Fruit fly (Drosophila melanogaster) whole organism, embryonic: ENCODE measurements around the gene mld.
A peak's percentile ranks its signal among the peaks of the same experiment; 100 is the strongest.

Experiments used
- Bgb ChIP-seq: fragments of 200-800 bp; sonication (Bioruptor generic); IDR thresholded peaks from 2 replicates; pipeline ENCODE4 v1.3.6; 2022; ENCODE audit warnings: missing biosample characterization, missing genetic modification characterization; ENCODE audit not compliant: partially characterized antibody
- CG10431 ChIP-seq: fragments of 200-800 bp; sonication (Bioruptor generic); optimal IDR thresholded peaks from 3 replicates; lab custom pipeline; 2018; ENCODE audit warnings: missing biosample characterization, mild to moderate bottlenecking, missing genetic modification characterization
- CG10565 ChIP-seq: fragments of 200-800 bp; sonication (Bioruptor generic); optimal IDR thresholded peaks from 3 replicates; lab custom pipeline; 2016; ENCODE audit warnings: missing biosample characterization, mild to moderate bottlenecking, missing genetic modification characterization
- CG12391 ChIP-seq: fragments of 200-800 bp; sonication (Bioruptor generic); optimal IDR thresholded peaks from 3 replicates; lab custom pipeline; 2018; ENCODE audit warnings: missing biosample characterization, mild to moderate bottlenecking, missing genetic modification characterization, moderate library complexity
- CG14860 ChIP-seq: fragments of 200-800 bp; sonication (Bioruptor generic); IDR thresholded peaks from 3 replicates; pipeline ENCODE4 v1.3.6; 2022; ENCODE audit warnings: missing biosample characterization, missing genetic modification characterization; ENCODE audit not compliant: partially characterized antibody
- CG18599 ChIP-seq: fragments of 200-800 bp; sonication (Bioruptor generic); optimal IDR thresholded peaks from 3 replicates; lab custom pipeline; 2017; ENCODE audit warnings: missing biosample characterization, missing genetic modification characterization, mild to moderate bottlenecking, moderate library complexity, missing genetic modification reagents
- CG2116 ChIP-seq: fragments of 200-800 bp; sonication (Bioruptor generic); optimal IDR thresholded peaks from 3 replicates; lab custom pipeline; 2018; ENCODE audit warnings: missing biosample characterization, mild to moderate bottlenecking, missing genetic modification characterization
- CG2129 ChIP-seq: fragments of 200-800 bp; sonication (Bioruptor generic); IDR thresholded peaks from 2 replicates; pipeline ENCODE4 v1.3.6; 2022; ENCODE audit warnings: missing biosample characterization, missing genetic modification characterization; ENCODE audit not compliant: partially characterized antibody
- CG3407 ChIP-seq: fragments of 200-800 bp; sonication (Bioruptor generic); optimal IDR thresholded peaks from 2 replicates; lab custom pipeline; 2018; ENCODE audit warnings: missing biosample characterization, mild to moderate bottlenecking, missing genetic modification characterization
- CG42726 ChIP-seq: fragments of 200-800 bp; sonication (Bioruptor generic); IDR thresholded peaks from 2 replicates; pipeline ENCODE4 v1.3.6; 2022; ENCODE audit warnings: missing biosample characterization, missing genetic modification characterization; ENCODE audit not compliant: partially characterized antibody
- CG4360 ChIP-seq: fragments of 200-800 bp; sonication (Bioruptor generic); IDR thresholded peaks from 2 replicates; pipeline ENCODE4 v1.3.6; 2022; ENCODE audit warnings: missing biosample characterization, missing genetic modification characterization
- CG43689 ChIP-seq: fragments of 200-800 bp; sonication (Bioruptor generic); IDR thresholded peaks from 2 replicates; pipeline ENCODE4 v1.3.6; 2022; ENCODE audit warnings: missing biosample characterization, missing genetic modification characterization
- CG4820 ChIP-seq: fragments of 200-800 bp; sonication (Bioruptor generic); optimal IDR thresholded peaks from 3 replicates; lab custom pipeline; 2016; ENCODE audit warnings: missing biosample characterization, missing genetic modification characterization
- CG5245 ChIP-seq: fragments of 200-800 bp; sonication (Bioruptor generic); optimal IDR thresholded peaks from 3 replicates; lab custom pipeline; 2016; ENCODE audit warnings: missing biosample characterization, missing genetic modification characterization
- CG7963 ChIP-seq: fragments of 200-800 bp; sonication (Bioruptor generic); IDR thresholded peaks from 3 replicates; pipeline ENCODE4 v1.3.6; 2022; ENCODE audit warnings: missing biosample characterization, missing genetic modification characterization; ENCODE audit not compliant: partially characterized antibody
- CG9215 ChIP-seq: fragments of 200-800 bp; sonication (Bioruptor generic); IDR thresholded peaks from 2 replicates; pipeline ENCODE4 v1.3.6; 2022; ENCODE audit warnings: missing biosample characterization, missing genetic modification characterization
- CG9727 ChIP-seq: fragments of 200-800 bp; sonication (Bioruptor generic); optimal IDR thresholded peaks from 3 replicates; lab custom pipeline; 2017; ENCODE audit warnings: missing biosample characterization, mild to moderate bottlenecking, missing genetic modification characterization
- CG9817 ChIP-seq: fragments of 200-800 bp; sonication (Bioruptor generic); optimal IDR thresholded peaks from 2 replicates; lab custom pipeline; 2018; ENCODE audit warnings: missing biosample characterization, mild to moderate bottlenecking, missing genetic modification characterization, moderate library complexity
- CrebB ChIP-seq: fragments of 200-800 bp; sonication (Bioruptor generic); optimal IDR thresholded peaks from 3 replicates; lab custom pipeline; 2018; ENCODE audit warnings: missing biosample characterization, mild to moderate bottlenecking, missing genetic modification characterization
- D ChIP-seq, 2 experiments: fragments of 200-800 bp in 1 of 2; fragments of >200 bp in 1 of 2; sonication (Bioruptor generic) in 1 of 2; optimal IDR thresholded peaks; 2 replicates in 1 of 2; 3 replicates in 1 of 2; lab custom pipeline; 2017; ENCODE audit warnings: mild to moderate bottlenecking in 1 of 2, missing biosample characterization in 1 of 2, missing genetic modification characterization in 1 of 2, missing genetic modification reagents in 1 of 2
- Dbx ChIP-seq: fragments of 200-800 bp; sonication (Bioruptor generic); IDR thresholded peaks from 3 replicates; pipeline ENCODE4 v1.3.6; 2022; ENCODE audit warnings: missing biosample characterization, missing genetic modification characterization
- Dek ChIP-seq: fragments of 200-800 bp; sonication (Bioruptor generic); optimal IDR thresholded peaks from 3 replicates; lab custom pipeline; 2019; ENCODE audit warnings: missing biosample characterization, mild to moderate bottlenecking, missing genetic modification characterization, moderate library complexity
- Dll ChIP-seq: fragments of 200-800 bp; sonication (Bioruptor generic); IDR thresholded peaks from 4 replicates; pipeline ENCODE4 v1.3.6; 2022; ENCODE audit warnings: missing biosample characterization, missing genetic modification characterization; ENCODE audit not compliant: partially characterized antibody
- Dref ChIP-seq: fragments of 200-800 bp; sonication (Bioruptor generic); IDR thresholded peaks from 2 replicates; pipeline ENCODE4 v1.3.6; 2022; ENCODE audit warnings: missing biosample characterization, missing genetic modification characterization
- Ets97D ChIP-seq: fragments of 200-800 bp; sonication (Bioruptor generic); optimal IDR thresholded peaks from 3 replicates; lab custom pipeline; 2016; ENCODE audit warnings: missing biosample characterization, missing genetic modification characterization
- HmgZ ChIP-seq: fragments of 200-800 bp; sonication (Bioruptor generic); optimal IDR thresholded peaks from 2 replicates; lab custom pipeline; 2018; ENCODE audit warnings: missing biosample characterization, mild to moderate bottlenecking, missing genetic modification characterization
- Lim3 ChIP-seq: fragments of 200-800 bp; sonication (Bioruptor generic); IDR thresholded peaks from 2 replicates; pipeline ENCODE4 v1.3.6; 2022; ENCODE audit warnings: missing biosample characterization, missing genetic modification characterization
- MTF-1 ChIP-seq: fragments of 200-800 bp; sonication (Bioruptor generic); optimal IDR thresholded peaks from 2 replicates; lab custom pipeline; 2018; ENCODE audit warnings: missing biosample characterization, mild to moderate bottlenecking, missing genetic modification characterization, borderline replicate concordance
- Mrtf ChIP-seq: fragments of 200-800 bp; sonication (Bioruptor generic); IDR thresholded peaks from 3 replicates; pipeline ENCODE4 v1.3.6; 2022; ENCODE audit warnings: missing biosample characterization, missing genetic modification characterization
- NC2β ChIP-seq: fragments of 200-800 bp; sonication (Bioruptor generic); optimal IDR thresholded peaks from 2 replicates; lab custom pipeline; 2016; ENCODE audit warnings: missing biosample characterization, missing genetic modification characterization
- NK7.1 ChIP-seq: fragments of 200-800 bp; sonication (Bioruptor generic); optimal IDR thresholded peaks from 3 replicates; lab custom pipeline; 2016; ENCODE audit warnings: missing biosample characterization, missing genetic modification characterization
- Opbp ChIP-seq: fragments of 200-800 bp; sonication (Bioruptor generic); IDR thresholded peaks from 3 replicates; pipeline ENCODE4 v1.3.6; 2022; ENCODE audit warnings: missing biosample characterization, missing genetic modification characterization; ENCODE audit not compliant: partially characterized antibody
- Pdp1 ChIP-seq, 2 experiments: fragments of 200-800 bp; sonication (Bioruptor generic); optimal IDR thresholded peaks; 3 replicates each; lab custom pipeline; 2016; ENCODE audit warnings: missing biosample characterization in 2 of 2, missing genetic modification characterization in 2 of 2, mild to moderate bottlenecking in 1 of 2, moderate library complexity in 1 of 2
- Sry-δ ChIP-seq: fragments of 200-800 bp; sonication (Bioruptor generic); optimal IDR thresholded peaks from 2 replicates; lab custom pipeline; 2016; ENCODE audit warnings: missing biosample characterization, missing genetic modification characterization
- ab ChIP-seq: fragments of 200-800 bp; sonication (Bioruptor generic); optimal IDR thresholded peaks from 2 replicates; lab custom pipeline; 2016; ENCODE audit warnings: missing biosample characterization, missing genetic modification characterization
- az2 ChIP-seq: fragments of 200-800 bp; sonication (Bioruptor generic); optimal IDR thresholded peaks from 3 replicates; lab custom pipeline; 2016; ENCODE audit warnings: missing biosample characterization, missing genetic modification characterization
- btn ChIP-seq: fragments of 200-800 bp; sonication (Bioruptor generic); optimal IDR thresholded peaks from 2 replicates; lab custom pipeline; 2016; ENCODE audit warnings: missing biosample characterization, missing genetic modification characterization
- dmrt99B ChIP-seq: fragments of 200-800 bp; sonication (Bioruptor generic); optimal IDR thresholded peaks from 2 replicates; lab custom pipeline; 2018; ENCODE audit warnings: missing biosample characterization, mild to moderate bottlenecking, missing genetic modification characterization, moderate library complexity
- h ChIP-seq: fragments of >200 bp; optimal IDR thresholded peaks from 2 replicates; lab custom pipeline; 2017
- kay ChIP-seq: fragments of 200-800 bp; sonication (Bioruptor generic); optimal IDR thresholded peaks from 2 replicates; lab custom pipeline; 2016; ENCODE audit warnings: missing biosample characterization, missing genetic modification characterization
- knrl ChIP-seq: fragments of 200-800 bp; sonication (Bioruptor generic); IDR thresholded peaks from 3 replicates; pipeline ENCODE4 v1.3.6; 2022; ENCODE audit warnings: missing biosample characterization, missing genetic modification characterization; ENCODE audit not compliant: partially characterized antibody
- lilli ChIP-seq: fragments of 200-800 bp; sonication (Bioruptor generic); optimal IDR thresholded peaks from 3 replicates; lab custom pipeline; 2016; ENCODE audit warnings: missing biosample characterization, missing genetic modification characterization
- maf-S ChIP-seq: fragments of 200-800 bp; sonication (Bioruptor generic); optimal IDR thresholded peaks from 2 replicates; lab custom pipeline; 2016; ENCODE audit warnings: missing biosample characterization, missing genetic modification characterization
- odd ChIP-seq: fragments of 200-800 bp; sonication (Bioruptor generic); optimal IDR thresholded peaks from 2 replicates; lab custom pipeline; 2017; ENCODE audit warnings: missing biosample characterization, mild to moderate bottlenecking, missing genetic modification characterization
- pita ChIP-seq: fragments of 200-800 bp; sonication (Bioruptor generic); optimal IDR thresholded peaks from 2 replicates; lab custom pipeline; 2017; ENCODE audit warnings: missing biosample characterization, mild to moderate bottlenecking, missing genetic modification characterization
- stc ChIP-seq: fragments of 200-800 bp; sonication (Bioruptor generic); IDR thresholded peaks from 2 replicates; pipeline ENCODE4 v1.3.6; 2022; ENCODE audit warnings: missing biosample characterization, missing genetic modification characterization
- tin ChIP-seq: fragments of 200-800 bp; sonication (Bioruptor generic); optimal IDR thresholded peaks from 3 replicates; lab custom pipeline; 2016; ENCODE audit warnings: missing biosample characterization, missing genetic modification characterization
- tup ChIP-seq: fragments of 200-800 bp; sonication (Bioruptor generic); optimal IDR thresholded peaks from 2 replicates; lab custom pipeline; 2016; ENCODE audit warnings: missing biosample characterization, mild to moderate bottlenecking, missing genetic modification characterization, moderate library complexity
- yki ChIP-seq: fragments of >200 bp; optimal IDR thresholded peaks from 3 replicates; lab custom pipeline; 2018

mld gene

dm6 chr3R:24543676-24544277 lies 41.7 kb upstream of the mld start, which contains the start of gene Cftr (continued):
- peak; percentile 47 for TF ChIP-seq Dek
- TF ChIP-seq CG5245 = peak; percentile 10
- peak; percentile 86 for TF ChIP-seq Sry-δ (GFP tag; lab: Kevin White, UChicago)
- peak; percentile 66; the same call in 1 of the 2 replicates for TF ChIP-seq CG42726
- no peak for TF ChIP-seq yki (lab: Kevin White, UChicago)
- no peak for TF ChIP-seq CG14860 (GFP tag; lab: Robert Waterston, UW)
- no peak for TF ChIP-seq CG9727
- 0 out of 2 replicates have a peak, but pooled peaks have one; percentile 4 for TF ChIP-seq CG43689 (GFP tag; lab: Robert Waterston, UW)
- peak; percentile 16 for TF ChIP-seq odd (GFP tag; lab: Kevin White, UChicago)
- TF ChIP-seq MTF-1 (GFP tag; lab: Kevin White, UChicago) = peak; percentile 70
- peak; percentile 10 for TF ChIP-seq CG2116 (GFP tag; lab: Kevin White, UChicago)
- peak; percentile 73 for TF ChIP-seq CG18599 (GFP tag; lab: Kevin White, UChicago)
- no peak for TF ChIP-seq az2 (GFP tag; lab: Kevin White, UChicago)
- peak; percentile 52 for TF ChIP-seq lilli
- TF ChIP-seq tin (GFP tag; lab: Kevin White, UChicago) = peak; percentile 11
- TF ChIP-seq Pdp1 (GFP tag; optimal IDR thresholded peaks at IDR 0.05; lab: Kevin White, UChicago) = peak; percentile 27 to 83
- TF ChIP-seq D (optimal IDR thresholded peaks at IDR 0.05; lab: Kevin White, UChicago) = no peak
- TF ChIP-seq D (GFP tag; optimal IDR thresholded peaks at IDR 0.05; lab: Kevin White, UChicago) = no peak
- TF ChIP-seq HmgZ (tag; lab: Kevin White, UChicago) = peak; percentile 79
- TF ChIP-seq h (lab: Kevin White, UChicago) = no peak
- peak; percentile 5 for TF ChIP-seq dmrt99B (tag; lab: Kevin White, UChicago)
- peak; percentile 60; the same call in 2 of the 3 replicates for TF ChIP-seq Opbp (GFP tag; lab: Robert Waterston, UW)
- TF ChIP-seq NK7.1 (GFP tag; lab: Kevin White, UChicago) = peak; percentile 58
- TF ChIP-seq stc (GFP tag; lab: Robert Waterston, UW) = peak; percentile 31; the same call in 1 of the 2 replicates
- TF ChIP-seq btn = no peak
- peak; percentile 45 for TF ChIP-seq Ets97D (GFP tag; lab: Kevin White, UChicago)
- peak; percentile 71 for TF ChIP-seq Bgb (GFP tag; lab: Robert Waterston, UW)
- TF ChIP-seq tup (GFP tag; lab: Kevin White, UChicago) = no peak
- no peak for TF ChIP-seq CG7963
- TF ChIP-seq CG3407 (GFP tag; lab: Kevin White, UChicago) = no peak
- TF ChIP-seq ab (GFP tag; lab: Kevin White, UChicago) = no peak
- TF ChIP-seq NC2β (GFP tag; lab: Kevin White, UChicago) = peak; percentile 41
- no peak for TF ChIP-seq CG2129
- no peak for TF ChIP-seq CG10565 (GFP tag; lab: Kevin White, UChicago)
- TF ChIP-seq knrl (GFP tag; lab: Robert Waterston, UW) = 0 out of 3 replicates have a peak, but pooled peaks have one; percentile 18
- peak; percentile 0 for TF ChIP-seq CG9817
- TF ChIP-seq kay (GFP tag; lab: Kevin White, UChicago) = no peak
- TF ChIP-seq Dbx (GFP tag; lab: Robert Waterston, UW) = peak; percentile 85; the same call in 2 of the 3 replicates
- TF ChIP-seq maf-S (GFP tag; lab: Kevin White, UChicago) = peak; percentile 36
- TF ChIP-seq Mrtf (GFP tag; lab: Robert Waterston, UW) = peak; percentile 39; the same call in 2 of the 3 replicates
- peak; percentile 72 for TF ChIP-seq Dref (GFP tag; lab: Robert Waterston, UW)
- no peak for TF ChIP-seq CG12391 (tag; lab: Kevin White, UChicago)
- 0 out of 4 replicates have a peak, but pooled peaks have one; percentile 30 for TF ChIP-seq Dll (GFP tag; lab: Robert Waterston, UW)
- TF ChIP-seq CG4820 (GFP tag; lab: Kevin White, UChicago) = no peak
- TF ChIP-seq pita (GFP tag; lab: Kevin White, UChicago) = no peak
- TF ChIP-seq Lim3 (GFP tag; lab: Robert Waterston, UW) = no peak
- peak; percentile 45 for TF ChIP-seq CrebB
- no peak for TF ChIP-seq CG4360 (GFP tag; lab: Robert Waterston, UW)
- TF ChIP-seq CG9215 (GFP tag; lab: Robert Waterston, UW) = no peak
- no peak for TF ChIP-seq CG10431 (GFP tag; lab: Kevin White, UChicago)
